Worm (Caenorhabditis elegans) whole organism, mixed stage, embryonic: ENCODE measurements around the gene pisy-1.

Experiments used
- bed-3 ChIP-seq: fragments of 200-800 bp; sonication (Bioruptor generic); optimal IDR thresholded peaks from 3 replicates; lab custom pipeline; 2018; ENCODE audit warnings: mild to moderate bottlenecking, missing genetic modification characterization, moderate library complexity, missing compliant biosample characterization
- blmp-1 ChIP-seq: fragments of 150-350 bp; optimal IDR thresholded peaks from 2 replicates; lab custom pipeline; 2014; ENCODE audit warnings: missing biosample characterization, missing genetic modification characterization
- ceh-43 ChIP-seq: fragments of 200-800 bp; sonication (Bioruptor generic); optimal IDR thresholded peaks from 2 replicates; lab custom pipeline; 2018; ENCODE audit warnings: mild to moderate bottlenecking, missing genetic modification characterization, moderate library complexity, missing compliant biosample characterization
- ceh-83 ChIP-seq: fragments of 200-800 bp; sonication (Bioruptor generic); optimal IDR thresholded peaks from 2 replicates; lab custom pipeline; 2018; ENCODE audit warnings: mild to moderate bottlenecking, missing genetic modification characterization, missing compliant biosample characterization
- ces-1 ChIP-seq: fragments of 150-350 bp; optimal IDR thresholded peaks from 2 replicates; lab custom pipeline; 2014; ENCODE audit warnings: missing biosample characterization, missing genetic modification reagents, missing genetic modification characterization
- cnd-1 ChIP-seq: fragments of 200-800 bp; sonication (Bioruptor generic); optimal IDR thresholded peaks from 2 replicates; lab custom pipeline; 2018; ENCODE audit warnings: mild to moderate bottlenecking, missing genetic modification characterization, missing compliant biosample characterization
- drap-1 ChIP-seq: fragments of 200-800 bp; sonication (Bioruptor generic); optimal IDR thresholded peaks from 3 replicates; lab custom pipeline; 2018; ENCODE audit warnings: mild to moderate bottlenecking, missing genetic modification characterization, missing compliant biosample characterization
- elt-1 ChIP-seq: sonication (generic microtip); optimal IDR thresholded peaks from 2 replicates; lab custom pipeline; 2017; ENCODE audit warnings: missing genetic modification characterization, mild to moderate bottlenecking, missing compliant biosample characterization, antibody characterized with exemption, moderate library complexity, borderline replicate concordance; ENCODE audit not compliant: insufficient read depth
- elt-3 ChIP-seq: fragments of 150-350 bp; optimal IDR thresholded peaks from 2 replicates; lab custom pipeline; 2014; ENCODE audit warnings: missing biosample characterization, missing genetic modification characterization
- flh-1 ChIP-seq: fragments of 200-800 bp; sonication (Bioruptor generic); optimal IDR thresholded peaks from 2 replicates; lab custom pipeline; 2018; ENCODE audit warnings: mild to moderate bottlenecking, missing genetic modification characterization, moderate library complexity, missing compliant biosample characterization
- hlh-1 ChIP-seq: fragments of 150-350 bp; optimal IDR thresholded peaks from 2 replicates; lab custom pipeline; 2014; ENCODE audit warnings: missing biosample characterization, missing genetic modification reagents, missing genetic modification characterization
- lin-13 ChIP-seq: fragments of 150-350 bp; optimal IDR thresholded peaks from 2 replicates; lab custom pipeline; 2014; ENCODE audit warnings: missing biosample characterization, missing genetic modification characterization
- lsy-2 ChIP-seq: fragments of 150-350 bp; optimal IDR thresholded peaks from 2 replicates; lab custom pipeline; 2014; ENCODE audit warnings: missing biosample characterization, missing genetic modification characterization
- mab-5 ChIP-seq: fragments of 150-350 bp; optimal IDR thresholded peaks from 2 replicates; lab custom pipeline; 2014; ENCODE audit warnings: missing biosample characterization, missing genetic modification characterization
- mep-1 ChIP-seq: fragments of 150-350 bp; optimal IDR thresholded peaks from 2 replicates; lab custom pipeline; 2017; ENCODE audit warnings: missing biosample characterization, missing genetic modification reagents, missing genetic modification characterization, inconsistent platforms
- mls-2 ChIP-seq: sonication (generic microtip); optimal IDR thresholded peaks from 2 replicates; lab custom pipeline; 2016; ENCODE audit warnings: mild to moderate bottlenecking, missing genetic modification characterization, moderate library complexity, missing compliant biosample characterization
- nhr-12 ChIP-seq: fragments of 150-350 bp; optimal IDR thresholded peaks from 2 replicates; lab custom pipeline; 2014; ENCODE audit warnings: missing biosample characterization, missing genetic modification characterization
- nhr-2 ChIP-seq: fragments of 150-350 bp; optimal IDR thresholded peaks from 2 replicates; lab custom pipeline; 2014; ENCODE audit warnings: missing biosample characterization, missing genetic modification characterization
- nhr-237 ChIP-seq: fragments of 150-350 bp; optimal IDR thresholded peaks from 2 replicates; lab custom pipeline; 2014; ENCODE audit warnings: missing biosample characterization, missing genetic modification characterization
- nhr-28 ChIP-seq: fragments of 150-350 bp; optimal IDR thresholded peaks from 2 replicates; lab custom pipeline; 2014; ENCODE audit warnings: missing biosample characterization, missing genetic modification characterization
- nhr-76 ChIP-seq: sonication (generic microtip); optimal IDR thresholded peaks from 2 replicates; lab custom pipeline; 2017; ENCODE audit warnings: missing biosample characterization, missing genetic modification characterization
- pha-4 ChIP-seq: fragments of 150-350 bp; optimal IDR thresholded peaks from 2 replicates; lab custom pipeline; 2018; ENCODE audit warnings: missing biosample characterization, missing genetic modification reagents, missing genetic modification characterization
- sem-2 ChIP-seq: fragments of 200-800 bp; sonication (Bioruptor generic); optimal IDR thresholded peaks from 2 replicates; lab custom pipeline; 2018; ENCODE audit warnings: mild to moderate bottlenecking, missing genetic modification characterization, missing compliant biosample characterization
- snpc-4 ChIP-seq: fragments of 150-350 bp; optimal IDR thresholded peaks from 2 replicates; lab custom pipeline; 2014; ENCODE audit warnings: missing biosample characterization, missing genetic modification characterization
- sptf-1 ChIP-seq: sonication (generic microtip); optimal IDR thresholded peaks from 2 replicates; lab custom pipeline; 2017; ENCODE audit warnings: mild to moderate bottlenecking, missing genetic modification characterization, moderate library complexity, missing compliant biosample characterization
- tbx-8 ChIP-seq: fragments of 200-800 bp; sonication (Bioruptor generic); optimal IDR thresholded peaks from 2 replicates; lab custom pipeline; 2018; ENCODE audit warnings: mild to moderate bottlenecking, missing genetic modification characterization, moderate library complexity, missing compliant biosample characterization
- unc-39 ChIP-seq: fragments of 150-350 bp; optimal IDR thresholded peaks from 2 replicates; lab custom pipeline; 2014; ENCODE audit warnings: missing biosample characterization, missing genetic modification characterization
- unc-62 ChIP-seq: fragments of 150-350 bp; optimal IDR thresholded peaks from 2 replicates; lab custom pipeline; 2014; ENCODE audit warnings: missing biosample characterization, missing genetic modification reagents, missing genetic modification characterization
- ztf-11 ChIP-seq: fragments of 150-350 bp; optimal IDR thresholded peaks from 2 replicates; lab custom pipeline; 2014; ENCODE audit warnings: missing biosample characterization, missing genetic modification characterization

Gene pisy-1

ce11 chrII:12738284-12739201, at the start of gene pisy-1:
pisy-1 (minus strand) TSS chrII:12738334.
- TF ChIP-seq lin-13 (peak; percentile 8), nhr-237 (tag; lab: Kevin White, UChicago) (peak; percentile 23), pha-4 (no peak), nhr-2 (tag; lab: Kevin White, UChicago) (no peak), mep-1 (tag; lab: Kevin White, UChicago) (peak; percentile 78), hlh-1 (tag; lab: Kevin White, UChicago) (peak; percentile 1), ces-1 (GFP tag; lab: Kevin White, UChicago) (peak; percentile 33), nhr-76 (tag; lab: Kevin White, UChicago) (no peak), unc-62 (GFP tag; lab: Kevin White, UChicago) (no peak), ceh-43 (GFP tag; lab: Kevin White, UChicago) (no peak), lsy-2 (tag; lab: Kevin White, UChicago) (peak; percentile 42)

DNA sequence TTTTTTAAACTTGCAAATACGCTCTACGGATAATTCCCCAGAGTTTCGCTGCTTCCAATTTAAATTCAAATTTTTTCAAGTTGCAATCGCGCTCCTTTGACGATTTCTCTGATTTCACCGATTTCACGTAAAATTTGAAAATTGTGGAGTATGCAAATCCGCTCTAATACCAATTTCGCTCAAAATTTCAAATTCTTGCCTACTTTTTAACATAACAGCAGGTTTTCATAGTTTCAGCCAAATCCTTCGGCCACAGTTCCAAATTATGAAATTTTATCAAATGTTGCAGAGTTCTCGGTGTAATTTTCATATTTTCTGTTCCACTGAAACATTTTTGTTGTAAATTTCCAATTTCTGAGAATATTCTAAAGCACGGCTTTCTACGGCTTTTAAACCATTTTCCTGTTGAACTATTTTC, 49.7 kb upstream of the pisy-1 start, which contains the start of gene alkb-7:
Gene alkb-7 (minus strand): TSS at position 323 of the 418 bp plus-strand sequence.
- peak; percentile 29 for TF ChIP-seq ceh-43 (GFP tag; lab: Kevin White, UChicago)
- no peak for TF ChIP-seq blmp-1 (tag; lab: Kevin White, UChicago)

DNA sequence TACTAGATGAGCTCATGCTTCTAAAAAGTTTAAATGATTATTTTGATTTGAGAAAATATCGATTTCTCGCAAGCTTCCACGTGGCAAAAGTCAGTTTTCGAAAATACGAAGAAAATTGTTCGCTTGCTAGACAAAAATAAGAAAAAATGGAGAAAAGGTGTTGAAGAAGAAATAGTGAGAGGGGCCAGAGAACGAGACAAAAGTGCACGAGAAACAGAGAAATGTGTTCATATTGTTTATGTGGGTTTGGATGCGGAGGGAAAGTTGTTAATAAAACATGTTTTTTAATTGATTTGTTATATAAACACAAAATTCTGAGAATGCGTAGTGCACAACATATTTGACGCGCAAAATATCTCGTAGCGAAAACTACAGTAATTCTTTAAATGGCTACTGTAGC, 47.3 kb upstream of the pisy-1 start, which contains the start of gene Y46G5A.15:
Gene Y46G5A.15 (minus strand): TSS at position 26 of the 400 bp plus-strand sequence.
- no peak for TF ChIP-seq snpc-4 (tag; lab: Kevin White, UChicago)
- no peak for TF ChIP-seq cnd-1 (tag; lab: Kevin White, UChicago)
- TF ChIP-seq sem-2, result no peak
- TF ChIP-seq ces-1 (GFP tag; lab: Kevin White, UChicago), result no peak
- no peak for TF ChIP-seq lsy-2 (tag; lab: Kevin White, UChicago)
- no peak for TF ChIP-seq drap-1
- no peak for TF ChIP-seq nhr-237 (tag; lab: Kevin White, UChicago)
- no peak for TF ChIP-seq ceh-83 (GFP tag; lab: Kevin White, UChicago)
- no peak for TF ChIP-seq nhr-28 (tag; lab: Kevin White, UChicago)
- TF ChIP-seq nhr-2 (tag; lab: Kevin White, UChicago), result no peak
- TF ChIP-seq bed-3, result no peak
- TF ChIP-seq elt-1 (tag; lab: Kevin White, UChicago), result no peak
- no peak for TF ChIP-seq mep-1 (tag; lab: Kevin White, UChicago)

DNA sequence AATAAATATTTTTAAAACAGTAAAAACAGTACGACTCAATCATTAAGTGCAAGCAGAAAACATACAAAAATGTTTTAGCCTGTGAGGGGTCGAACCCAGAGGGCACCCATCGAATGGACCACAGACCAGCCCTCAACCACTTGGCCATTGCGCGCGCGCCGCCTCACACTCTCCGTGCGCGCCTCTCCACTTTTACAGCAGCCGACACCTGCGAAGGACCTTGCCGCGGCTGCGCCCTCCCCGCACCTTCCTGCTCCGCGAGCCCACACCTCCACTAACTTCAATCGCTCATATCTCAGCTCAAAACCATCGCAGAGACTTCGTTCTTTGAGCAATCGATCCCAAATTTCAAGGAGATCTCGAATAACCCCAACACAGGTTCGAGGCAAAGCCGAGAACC, 40.2 kb upstream of the pisy-1 start:
- TF ChIP-seq lin-13 (peak; percentile 70), mep-1 (tag; lab: Kevin White, UChicago) (peak; percentile 27), sptf-1 (tag; lab: Kevin White, UChicago) (peak; percentile 47)

DNA sequence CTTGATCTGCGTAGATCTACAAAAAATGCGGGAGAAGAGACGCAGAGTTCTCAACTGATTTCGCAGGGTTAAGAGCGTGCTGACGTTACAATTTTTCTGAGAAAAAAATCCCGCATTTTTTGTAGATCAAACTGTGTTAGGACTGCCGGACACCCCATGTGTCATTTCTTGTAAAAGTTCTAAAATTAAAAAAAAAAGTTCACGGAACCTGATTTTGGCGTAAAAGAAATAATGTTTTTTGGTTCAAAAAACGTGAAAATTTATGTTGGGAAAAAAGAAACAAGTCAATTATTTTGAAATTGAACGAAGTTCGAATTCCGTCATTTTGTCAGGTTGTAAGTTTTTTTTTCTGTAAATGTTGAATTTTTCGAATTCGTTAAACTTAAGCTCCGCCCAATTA, 38.2 kb upstream of the pisy-1 start, which contains the start of gene Y46G5A.34:
Gene Y46G5A.34 (plus strand): TSS at position 301 of the 400 bp plus-strand sequence.
- TF ChIP-seq ceh-83 (GFP tag; lab: Kevin White, UChicago) (no peak), bed-3 (no peak), nhr-12 (tag; lab: Kevin White, UChicago) (no peak), unc-39 (no peak), blmp-1 (tag; lab: Kevin White, UChicago) (no peak), nhr-28 (tag; lab: Kevin White, UChicago) (no peak), lin-13 (no peak), mls-2 (tag; lab: Kevin White, UChicago) (no peak), elt-3 (tag; lab: Kevin White, UChicago) (no peak), pha-4 (no peak), flh-1 (GFP tag; lab: Kevin White, UChicago) (no peak), ztf-11 (tag; lab: Kevin White, UChicago) (no peak), elt-1 (tag; lab: Kevin White, UChicago) (no peak), lsy-2 (tag; lab: Kevin White, UChicago) (no peak), snpc-4 (tag; lab: Kevin White, UChicago) (no peak), cnd-1 (tag; lab: Kevin White, UChicago) (no peak), tbx-8 (GFP tag; lab: Kevin White, UChicago) (no peak), ceh-43 (GFP tag; lab: Kevin White, UChicago) (no peak), mab-5 (tag; lab: Kevin White, UChicago) (no peak), nhr-237 (tag; lab: Kevin White, UChicago) (no peak)
